Worm (Caenorhabditis elegans): ENCODE measurements around the gene aat-7.

aat-7 gene

ce11 chrII:1401474-1401873 is 14.8 kb downstream of the aat-7 start, which contains the start of gene Y51H7C.8:
TSS of gene Y51H7C.8 (plus strand) at chrII:1401774.
- TF ChIP-seq eyg-1 (tag; optimal IDR thresholded peaks at IDR 0.05) (no peak), fkh-6 (tag; optimal IDR thresholded peaks at IDR 0.05) (no peak), syd-9 (tag; optimal IDR thresholded peaks at IDR 0.05) (no peak), ceh-31 (tag; optimal IDR thresholded peaks at IDR 0.05) (no peak), pax-1 (tag; optimal IDR thresholded peaks at IDR 0.05) (no peak), pat-9 (tag; optimal IDR thresholded peaks at IDR 0.05) (no peak), che-1 (tag; optimal IDR thresholded peaks at IDR 0.05) (no peak), hlh-8 (tag; optimal IDR thresholded peaks at IDR 0.05) (no peak), hlh-13 (GFP tag; optimal IDR thresholded peaks at IDR 0.05) (no peak), lim-6 (tag; optimal IDR thresholded peaks at IDR 0.05) (no peak), ttx-3 (tag; optimal IDR thresholded peaks at IDR 0.05) (no peak), pha-2 (tag; optimal IDR thresholded peaks at IDR 0.05) (no peak), rnt-1 (tag; optimal IDR thresholded peaks at IDR 0.05) (no peak)

- TF ChIP-seq pha-4 (tag; optimal IDR thresholded peaks at IDR 0.05) = no peak
- no peak for TF ChIP-seq ceh-31 (tag; optimal IDR thresholded peaks at IDR 0.05)
- no peak for TF ChIP-seq nhr-11 (tag; optimal IDR thresholded peaks at IDR 0.05)
- no peak for TF ChIP-seq ets-4 (tag; optimal IDR thresholded peaks at IDR 0.05)
- TF ChIP-seq pqm-1 (tag; optimal IDR thresholded peaks at IDR 0.05) = no peak
- no peak for TF ChIP-seq hlh-15 (tag; optimal IDR thresholded peaks at IDR 0.05)
- no peak for TF ChIP-seq sdc-2 (tag; optimal IDR thresholded peaks at IDR 0.05)
- no peak for TF ChIP-seq tbx-2 (tag; optimal IDR thresholded peaks at IDR 0.05)
These were observed 15.5 kb downstream of the aat-7 start, which contains the start of gene Y51H7C.7 for ce11 chrII:1402167-1402619. TSS of gene Y51H7C.7 (plus strand) at chrII:1402569.

DNA sequence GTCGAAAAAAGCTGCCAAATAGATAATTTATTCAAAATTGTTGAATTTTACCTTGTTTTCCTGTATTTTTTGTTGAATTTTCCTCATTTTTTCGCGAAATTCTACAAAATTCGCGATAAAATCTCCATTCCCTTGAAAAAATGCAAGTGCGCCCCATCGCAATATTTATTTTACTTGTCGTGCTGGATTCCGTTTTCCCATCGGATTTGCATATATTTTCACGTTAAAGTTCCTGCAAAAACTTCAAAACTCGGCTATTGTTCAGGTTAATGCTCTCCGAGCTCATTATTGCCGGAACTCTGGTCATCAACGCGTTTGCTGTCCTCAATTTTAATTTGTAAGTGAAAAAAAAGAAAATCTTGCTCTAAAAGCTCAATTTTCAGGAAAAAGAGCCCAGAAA is 16.4 kb downstream of the aat-7 start, which contains the start of the genes Y51H7C.41 and cogc-4:
Gene Y51H7C.41, plus strand, starts transcription at position 266 of the 400 bp plus-strand sequence.
Gene cogc-4, plus strand, starts transcription at position 386 of the 400 bp plus-strand sequence.
- TF ChIP-seq ceh-30 (tag; optimal IDR thresholded peaks at IDR 0.05) = no peak
- TF ChIP-seq tbx-7 (tag; optimal IDR thresholded peaks at IDR 0.05) = no peak
- TF ChIP-seq K02D7.2 (tag; optimal IDR thresholded peaks at IDR 0.05) = no peak
- TF ChIP-seq ceh-14 (tag; optimal IDR thresholded peaks at IDR 0.05) = no peak
- TF ChIP-seq hlh-8 (tag; optimal IDR thresholded peaks at IDR 0.05) = no peak
- TF ChIP-seq rnt-1 (tag; optimal IDR thresholded peaks at IDR 0.05) = no peak
- no peak for TF ChIP-seq nhr-232 (tag; optimal IDR thresholded peaks at IDR 0.05)
- no peak for TF ChIP-seq ztf-16 (tag; optimal IDR thresholded peaks at IDR 0.05)
- TF ChIP-seq hlh-6 (tag; optimal IDR thresholded peaks at IDR 0.05) = no peak
- no peak for TF ChIP-seq pat-9 (tag; optimal IDR thresholded peaks at IDR 0.05)

ce11 chrII:1411372-1411771 is 24.7 kb downstream of the aat-7 start, which contains the start of gene Y51H7C.9:
TSS of gene Y51H7C.9 (minus strand) at chrII:1411472.
- TF ChIP-seq tbx-2 (tag; optimal IDR thresholded peaks at IDR 0.05) = no peak
- no peak for TF ChIP-seq ceh-48 (tag; optimal IDR thresholded peaks at IDR 0.05)
- no peak for TF ChIP-seq pat-9 (tag; optimal IDR thresholded peaks at IDR 0.05)
- no peak for TF ChIP-seq ceh-30 (tag; optimal IDR thresholded peaks at IDR 0.05)
- no peak for TF ChIP-seq ceh-6 (GFP tag; optimal IDR thresholded peaks at IDR 0.05)
- no peak for TF ChIP-seq rnt-1 (tag; optimal IDR thresholded peaks at IDR 0.05)
- TF ChIP-seq pha-4 (tag; optimal IDR thresholded peaks at IDR 0.05) = no peak
- no peak for TF ChIP-seq K02D7.2 (tag; optimal IDR thresholded peaks at IDR 0.05)
- no peak for TF ChIP-seq ztf-16 (tag; optimal IDR thresholded peaks at IDR 0.05)
- no peak for TF ChIP-seq syd-9 (tag; optimal IDR thresholded peaks at IDR 0.05)
- TF ChIP-seq ahr-1 (tag; optimal IDR thresholded peaks at IDR 0.05) = no peak
- TF ChIP-seq ceh-24 (tag; optimal IDR thresholded peaks at IDR 0.05) = no peak
- no peak for TF ChIP-seq che-1 (tag; optimal IDR thresholded peaks at IDR 0.05)
- no peak for TF ChIP-seq zip-5 (tag; optimal IDR thresholded peaks at IDR 0.05)
- TF ChIP-seq ceh-18 (tag; optimal IDR thresholded peaks at IDR 0.05) = no peak

ce11 chrII:1412359-1412907 is 25.8 kb downstream of the aat-7 start, which contains the start of gene alkb-1:
TSS of gene alkb-1 (plus strand) at chrII:1412409.
- no peak for TF ChIP-seq pha-4 (tag; optimal IDR thresholded peaks at IDR 0.05)
- TF ChIP-seq K09A11.1 (tag; optimal IDR thresholded peaks at IDR 0.05; ENCODE audit: insufficient read depth) = no peak
- no peak for TF ChIP-seq ceh-6 (GFP tag; optimal IDR thresholded peaks at IDR 0.05)
- TF ChIP-seq ceh-31 (tag; optimal IDR thresholded peaks at IDR 0.05) = no peak
- no peak for TF ChIP-seq ama-1 (optimal IDR thresholded peaks at IDR 0.05)
- TF ChIP-seq hlh-8 (tag; optimal IDR thresholded peaks at IDR 0.05) = no peak
- no peak for TF ChIP-seq madf-2 (tag; optimal IDR thresholded peaks at IDR 0.05)
- TF ChIP-seq ceh-30 (tag; optimal IDR thresholded peaks at IDR 0.05) = no peak
- TF ChIP-seq lin-11 (tag; optimal IDR thresholded peaks at IDR 0.05) = no peak
- TF ChIP-seq unc-42 (tag; optimal IDR thresholded peaks at IDR 0.05) = no peak
- no peak for TF ChIP-seq ceh-18 (tag; optimal IDR thresholded peaks at IDR 0.05)
- no peak for TF ChIP-seq mec-3 (tag; optimal IDR thresholded peaks at IDR 0.05; ENCODE audit: borderline replicate concordance)
- no peak for TF ChIP-seq fkh-6 (tag; optimal IDR thresholded peaks at IDR 0.05)
- no peak for TF ChIP-seq ceh-9 (tag; optimal IDR thresholded peaks at IDR 0.05)
